Worm (Caenorhabditis elegans): Measurements from ENCODE around the gene C03A7.2.

The C03A7.2 gene

DNA sequence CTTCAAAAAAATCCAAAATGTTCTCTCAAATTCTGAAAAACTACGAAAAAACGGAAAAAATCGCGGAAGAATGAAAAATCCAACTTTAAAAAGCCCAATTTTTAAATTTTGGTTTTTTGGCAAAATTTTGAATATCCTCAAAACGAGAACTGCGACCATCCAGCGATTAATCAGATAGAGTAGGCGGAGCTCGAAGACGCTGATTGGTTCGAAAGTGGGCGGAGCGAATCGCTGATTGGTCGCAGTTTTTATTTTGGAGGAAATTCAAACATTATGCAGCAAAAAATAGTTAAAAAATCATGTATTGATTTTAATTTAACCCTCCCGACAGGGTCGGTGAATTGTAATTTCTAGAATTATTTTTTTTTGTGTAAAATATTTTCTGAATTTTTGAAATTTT, 32.0 kb downstream of the C03A7.2 start:
- no peak for TF ChIP-seq nhr-11 (tag; optimal IDR thresholded peaks at IDR 0.05)
- TF ChIP-seq sea-2 (GFP tag; optimal IDR thresholded peaks at IDR 0.05), result no peak
- no peak for TF ChIP-seq mdl-1 (tag; optimal IDR thresholded peaks at IDR 0.05)
- no peak for TF ChIP-seq fkh-10 (GFP tag; optimal IDR thresholded peaks at IDR 0.05)
- no peak for TF ChIP-seq skn-1 (tag; optimal IDR thresholded peaks at IDR 0.05)
- TF ChIP-seq nfya-1 (tag; optimal IDR thresholded peaks at IDR 0.05; ENCODE audit: insufficient read depth), result peak; percentile 89
- no peak for TF ChIP-seq daf-12 (tag; optimal IDR thresholded peaks at IDR 0.05)
- no peak for TF ChIP-seq fos-1 (tag; optimal IDR thresholded peaks at IDR 0.05)

DNA sequence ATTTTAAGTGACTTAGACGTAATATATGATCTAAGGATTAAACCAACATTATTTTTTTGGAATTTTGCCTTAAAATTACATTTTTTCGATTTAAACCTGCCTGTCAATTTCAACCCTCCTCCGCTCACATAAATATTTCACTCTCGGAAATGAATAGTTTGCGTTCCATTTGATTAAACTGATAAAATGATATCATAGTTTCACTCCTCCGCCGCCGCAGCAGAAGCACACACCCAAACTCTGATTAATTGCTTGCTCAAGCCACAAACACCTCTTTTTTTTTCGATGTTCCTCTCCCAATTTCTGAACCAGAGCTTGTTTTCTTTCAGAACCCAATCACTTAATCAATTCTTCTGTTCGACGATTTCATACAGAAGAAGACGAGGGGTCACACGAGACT, 41.3 kb downstream of the C03A7.2 start, which contains the start of gene Y49G5B.1:
TSS of gene Y49G5B.1 (plus strand) at position 324 of the 400 bp plus-strand sequence.
- TF ChIP-seq daf-12 (tag; optimal IDR thresholded peaks at IDR 0.05) (no peak), ztf-4 (tag; optimal IDR thresholded peaks at IDR 0.05) (no peak), elt-2 (tag; optimal IDR thresholded peaks at IDR 0.05) (peak; percentile 2)

DNA sequence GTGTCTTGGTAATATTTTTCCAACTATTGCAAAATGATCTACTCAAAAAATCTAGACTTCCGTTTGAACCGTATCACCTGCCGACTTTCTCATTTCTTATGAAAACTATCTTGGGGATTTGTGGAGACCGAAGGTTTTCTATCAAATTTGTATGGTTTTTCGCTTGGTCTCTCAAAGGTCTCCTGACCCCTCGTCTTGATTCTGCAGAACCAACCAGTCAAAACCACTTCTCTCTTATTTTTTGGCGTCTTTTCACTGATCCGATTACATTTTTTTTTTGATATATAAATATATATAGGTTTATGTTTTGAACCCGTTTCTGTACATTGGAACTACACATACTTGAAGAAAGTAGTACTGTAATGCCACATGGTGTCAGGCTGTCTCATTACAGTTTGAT, 43.9 kb downstream of the C03A7.2 start:
- no peak for TF ChIP-seq pqm-1 (tag; optimal IDR thresholded peaks at IDR 0.05)
- no peak for TF ChIP-seq jun-1 (tag; optimal IDR thresholded peaks at IDR 0.05)
- TF ChIP-seq egl-5 (tag; optimal IDR thresholded peaks at IDR 0.05), result no peak
- no peak for TF ChIP-seq aly-2 (tag; optimal IDR thresholded peaks at IDR 0.05)
- no peak for TF ChIP-seq ceh-28 (tag; optimal IDR thresholded peaks at IDR 0.05)
- TF ChIP-seq egl-27 (tag; optimal IDR thresholded peaks at IDR 0.05), result no peak
- TF ChIP-seq ztf-11 (tag; optimal IDR thresholded peaks at IDR 0.05), result no peak
- TF ChIP-seq fkh-2 (tag; optimal IDR thresholded peaks at IDR 0.05), result no peak
- no peak for TF ChIP-seq nhr-76 (tag; optimal IDR thresholded peaks at IDR 0.05)
- no peak for TF ChIP-seq nfya-1 (tag; optimal IDR thresholded peaks at IDR 0.05; ENCODE audit: insufficient read depth)
- TF ChIP-seq tbx-2 (tag; optimal IDR thresholded peaks at IDR 0.05), result no peak
- no peak for TF ChIP-seq ceh-9 (tag; optimal IDR thresholded peaks at IDR 0.05)
- no peak for TF ChIP-seq nhr-237 (tag; optimal IDR thresholded peaks at IDR 0.05)

DNA sequence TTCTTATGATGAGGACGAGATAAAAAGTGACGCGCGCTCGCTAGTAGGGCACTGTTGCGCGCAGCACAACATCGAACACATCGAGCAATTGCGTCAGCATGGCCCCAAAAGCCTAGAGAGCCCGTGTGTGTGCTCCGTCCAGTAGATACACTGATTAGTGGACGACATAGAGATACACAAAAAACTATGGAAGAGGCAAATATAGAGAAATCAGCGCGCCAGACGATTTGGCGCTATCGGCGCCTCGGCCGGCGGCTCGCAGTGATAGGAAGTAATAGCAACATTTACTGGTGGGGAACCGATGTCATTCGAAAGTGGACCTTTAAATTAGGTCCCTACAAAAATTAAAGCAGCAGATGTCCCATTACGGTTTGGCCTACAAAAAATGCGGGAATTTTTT, 46.8 kb downstream of the C03A7.2 start:
- TF ChIP-seq nhr-23 (tag; optimal IDR thresholded peaks at IDR 0.05) (no peak), pha-4 (tag; optimal IDR thresholded peaks at IDR 0.05) (peak; percentile 59)

Measured in whole organism, L3 larva.